Fruit fly (Drosophila melanogaster) whole organism, embryonic: ENCODE data around the gene CG43339.

Source experiments
- CG11504 ChIP-seq: fragments of 200-800 bp; sonication (Bioruptor generic); optimal IDR thresholded peaks from 3 replicates; lab custom pipeline; 2019; ENCODE audit warnings: missing biosample characterization, mild to moderate bottlenecking, missing genetic modification characterization, moderate library complexity
- CG13775 ChIP-seq: fragments of 200-800 bp; sonication (Bioruptor generic); optimal IDR thresholded peaks from 3 replicates; lab custom pipeline; 2017; ENCODE audit warnings: missing biosample characterization, mild to moderate bottlenecking, missing genetic modification characterization
- CG1792 ChIP-seq: fragments of 200-800 bp; sonication (Bioruptor generic); optimal IDR thresholded peaks from 2 replicates; lab custom pipeline; 2016; ENCODE audit warnings: missing biosample characterization, missing genetic modification characterization
- CG18619 ChIP-seq: fragments of 200-800 bp; sonication (Bioruptor generic); optimal IDR thresholded peaks from 3 replicates; lab custom pipeline; 2017; ENCODE audit warnings: missing biosample characterization, mild to moderate bottlenecking, missing genetic modification characterization
- CG2129 ChIP-seq: fragments of 200-800 bp; sonication (Bioruptor generic); IDR thresholded peaks from 2 replicates; pipeline ENCODE4 v1.3.6; 2022; ENCODE audit warnings: missing biosample characterization, missing genetic modification characterization; ENCODE audit not compliant: partially characterized antibody
- CG2889 ChIP-seq: fragments of 200-800 bp; sonication (Bioruptor generic); IDR thresholded peaks from 3 replicates; pipeline ENCODE4 v1.3.6; 2022; ENCODE audit warnings: missing biosample characterization, missing genetic modification characterization
- CG31441 ChIP-seq: fragments of 200-800 bp; sonication (Bioruptor generic); IDR thresholded peaks from 2 replicates; pipeline ENCODE4 v1.3.6; 2022; ENCODE audit warnings: missing biosample characterization, missing genetic modification characterization
- CG43689 ChIP-seq: fragments of 200-800 bp; sonication (Bioruptor generic); IDR thresholded peaks from 2 replicates; pipeline ENCODE4 v1.3.6; 2022; ENCODE audit warnings: missing biosample characterization, missing genetic modification characterization
- CG4424 ChIP-seq: fragments of 200-800 bp; sonication (Bioruptor generic); optimal IDR thresholded peaks from 3 replicates; lab custom pipeline; 2016; ENCODE audit warnings: missing biosample characterization, missing genetic modification characterization
- CG6791 ChIP-seq: fragments of 200-800 bp; sonication (Bioruptor generic); IDR thresholded peaks from 3 replicates; pipeline ENCODE4 v1.3.6; 2022; ENCODE audit warnings: missing biosample characterization, missing genetic modification characterization; ENCODE audit not compliant: partially characterized antibody
- CG8765 ChIP-seq: fragments of 200-800 bp; sonication (Bioruptor generic); IDR thresholded peaks from 2 replicates; pipeline ENCODE4 v1.3.6; 2022; ENCODE audit warnings: missing biosample characterization, missing genetic modification characterization
- CG8944 ChIP-seq: fragments of 200-800 bp; sonication (Bioruptor generic); optimal IDR thresholded peaks from 3 replicates; lab custom pipeline; 2016; ENCODE audit warnings: missing biosample characterization, missing genetic modification characterization
- CrebB ChIP-seq: fragments of 200-800 bp; sonication (Bioruptor generic); optimal IDR thresholded peaks from 3 replicates; lab custom pipeline; 2018; ENCODE audit warnings: missing biosample characterization, mild to moderate bottlenecking, missing genetic modification characterization
- Dek ChIP-seq: fragments of 200-800 bp; sonication (Bioruptor generic); optimal IDR thresholded peaks from 3 replicates; lab custom pipeline; 2019; ENCODE audit warnings: missing biosample characterization, mild to moderate bottlenecking, missing genetic modification characterization, moderate library complexity
- Eip74EF ChIP-seq, 2 experiments: fragments of 200-800 bp in 1 of 2; fragments of >200 bp in 1 of 2; sonication (Bioruptor generic) in 1 of 2; optimal IDR thresholded peaks; 2 replicates each; lab custom pipeline; 2017 to 2019; ENCODE audit warnings: missing biosample characterization in 2 of 2, missing genetic modification characterization in 2 of 2, mild to moderate bottlenecking in 1 of 2, moderate library complexity in 1 of 2
- Ets97D ChIP-seq: fragments of 200-800 bp; sonication (Bioruptor generic); optimal IDR thresholded peaks from 3 replicates; lab custom pipeline; 2016; ENCODE audit warnings: missing biosample characterization, missing genetic modification characterization
- Lim3 ChIP-seq: fragments of 200-800 bp; sonication (Bioruptor generic); IDR thresholded peaks from 2 replicates; pipeline ENCODE4 v1.3.6; 2022; ENCODE audit warnings: missing biosample characterization, missing genetic modification characterization
- Lpt ChIP-seq: fragments of >200 bp; optimal IDR thresholded peaks from 2 replicates; lab custom pipeline; 2018; ENCODE audit warnings: missing biosample characterization, missing genetic modification characterization
- Max ChIP-seq: fragments of 200-800 bp; sonication (Bioruptor generic); optimal IDR thresholded peaks from 2 replicates; lab custom pipeline; 2016; ENCODE audit warnings: missing biosample characterization, mild to moderate bottlenecking, missing genetic modification characterization
- Mes4 ChIP-seq: fragments of 200-800 bp; sonication (Bioruptor generic); optimal IDR thresholded peaks from 2 replicates; lab custom pipeline; 2016; ENCODE audit warnings: missing biosample characterization, missing genetic modification characterization
- NFAT ChIP-seq: fragments of 200-800 bp; sonication (Bioruptor generic); IDR thresholded peaks from 2 replicates; pipeline ENCODE4 v1.3.6; 2022; ENCODE audit warnings: missing biosample characterization, missing genetic modification characterization
- Scr ChIP-seq: fragments of 200-800 bp; sonication (Bioruptor generic); IDR thresholded peaks from 2 replicates; pipeline ENCODE4 v1.3.6; 2022; ENCODE audit warnings: missing biosample characterization, missing genetic modification characterization; ENCODE audit not compliant: partially characterized antibody
- Taf1 ChIP-seq: fragments of 200-800 bp; sonication (Bioruptor generic); IDR thresholded peaks from 2 replicates; pipeline ENCODE4 v1.3.6; 2022; ENCODE audit warnings: missing biosample characterization, missing genetic modification characterization
- Xbp1 ChIP-seq: fragments of 200-800 bp; sonication (Bioruptor generic); optimal IDR thresholded peaks from 3 replicates; lab custom pipeline; 2016; ENCODE audit warnings: missing biosample characterization, mild to moderate bottlenecking, missing genetic modification characterization
- ab ChIP-seq: fragments of 200-800 bp; sonication (Bioruptor generic); optimal IDR thresholded peaks from 2 replicates; lab custom pipeline; 2016; ENCODE audit warnings: missing biosample characterization, missing genetic modification characterization
- ap ChIP-seq: fragments of 200-800 bp; sonication (Bioruptor generic); IDR thresholded peaks from 2 replicates; pipeline ENCODE4 v1.3.6; 2022; ENCODE audit warnings: missing biosample characterization, missing genetic modification characterization
- cg ChIP-seq: fragments of 200-800 bp; sonication (Bioruptor generic); optimal IDR thresholded peaks from 3 replicates; lab custom pipeline; 2019; ENCODE audit warnings: missing biosample characterization, mild to moderate bottlenecking, missing genetic modification characterization, moderate library complexity
- dimm ChIP-seq: fragments of 200-800 bp; sonication (Bioruptor generic); IDR thresholded peaks from 2 replicates; pipeline ENCODE4 v1.3.6; 2022; ENCODE audit warnings: missing biosample characterization, missing genetic modification characterization
- dmrt11E ChIP-seq: fragments of 200-800 bp; sonication (Bioruptor generic); optimal IDR thresholded peaks from 3 replicates; lab custom pipeline; 2018; ENCODE audit warnings: missing biosample characterization, mild to moderate bottlenecking, missing genetic modification characterization, moderate library complexity
- emc ChIP-seq: fragments of 200-800 bp; sonication (Bioruptor generic); optimal IDR thresholded peaks from 2 replicates; lab custom pipeline; 2016; ENCODE audit warnings: missing biosample characterization, missing genetic modification characterization
- ewg ChIP-seq: fragments of 200-800 bp; sonication (Bioruptor generic); optimal IDR thresholded peaks from 3 replicates; lab custom pipeline; 2017; ENCODE audit warnings: mild to moderate bottlenecking, missing biosample characterization, missing genetic modification reagents, missing genetic modification characterization
- fd96Cb ChIP-seq: fragments of 200-800 bp; sonication (Bioruptor generic); optimal IDR thresholded peaks from 2 replicates; lab custom pipeline; 2018; ENCODE audit warnings: missing biosample characterization, mild to moderate bottlenecking, missing genetic modification characterization, moderate library complexity
- gcm2 ChIP-seq: fragments of 200-800 bp; sonication (Bioruptor generic); optimal IDR thresholded peaks from 2 replicates; lab custom pipeline; 2016; ENCODE audit warnings: missing biosample characterization, missing genetic modification characterization
- gsb ChIP-seq: fragments of 200-800 bp; sonication (Bioruptor generic); IDR thresholded peaks from 2 replicates; pipeline ENCODE4 v1.3.6; 2022; ENCODE audit warnings: missing biosample characterization, missing genetic modification characterization
- gt ChIP-seq: fragments of 200-800 bp; sonication (Bioruptor generic); IDR thresholded peaks from 2 replicates; pipeline ENCODE4 v1.3.6; 2022; ENCODE audit warnings: missing biosample characterization, missing genetic modification characterization
- hb ChIP-seq: fragments of 200-800 bp; sonication (Bioruptor generic); IDR thresholded peaks from 3 replicates; pipeline ENCODE4 v1.3.6; 2022; ENCODE audit warnings: missing biosample characterization, missing genetic modification characterization; ENCODE audit not compliant: partially characterized antibody
- her ChIP-seq: fragments of 200-800 bp; sonication (Bioruptor generic); optimal IDR thresholded peaks from 2 replicates; lab custom pipeline; 2016; ENCODE audit warnings: missing biosample characterization, missing genetic modification characterization
- hth ChIP-seq: fragments of >200 bp; optimal IDR thresholded peaks from 2 replicates; lab custom pipeline; 2017; ENCODE audit warnings: inconsistent platforms
- kah ChIP-seq: fragments of 200-800 bp; sonication (Bioruptor generic); optimal IDR thresholded peaks from 2 replicates; lab custom pipeline; 2018; ENCODE audit warnings: missing biosample characterization, mild to moderate bottlenecking, missing genetic modification characterization
- kni ChIP-seq: fragments of 200-800 bp; sonication (Bioruptor generic); optimal IDR thresholded peaks from 3 replicates; lab custom pipeline; 2017; ENCODE audit warnings: mild to moderate bottlenecking, missing biosample characterization, missing genetic modification reagents, missing genetic modification characterization
- mld ChIP-seq: fragments of 200-800 bp; sonication (Bioruptor generic); IDR thresholded peaks from 3 replicates; pipeline ENCODE4 v1.3.6; 2022; ENCODE audit warnings: missing biosample characterization, missing genetic modification characterization; ENCODE audit not compliant: partially characterized antibody
- ranshi ChIP-seq: fragments of 200-800 bp; sonication (Bioruptor generic); IDR thresholded peaks from 2 replicates; pipeline ENCODE4 v1.3.6; 2022; ENCODE audit warnings: missing biosample characterization, missing genetic modification characterization
- repo ChIP-seq: fragments of 200-800 bp; sonication (Bioruptor generic); optimal IDR thresholded peaks from 2 replicates; lab custom pipeline; 2016; ENCODE audit warnings: missing biosample characterization, missing genetic modification characterization
- ro ChIP-seq: fragments of 200-800 bp; sonication (Bioruptor generic); IDR thresholded peaks from 2 replicates; pipeline ENCODE4 v1.3.6; 2022; ENCODE audit warnings: missing biosample characterization, missing genetic modification characterization
- sens ChIP-seq: fragments of 200-800 bp; sonication (Bioruptor generic); peaks from one replicate; lab custom pipeline; 2016; ENCODE audit warnings: missing biosample characterization, missing genetic modification characterization
- sr ChIP-seq: fragments of 200-800 bp; sonication (Bioruptor generic); IDR thresholded peaks from 3 replicates; pipeline ENCODE4 v1.3.6; 2022; ENCODE audit warnings: missing biosample characterization, missing genetic modification characterization
- stc ChIP-seq: fragments of 200-800 bp; sonication (Bioruptor generic); IDR thresholded peaks from 2 replicates; pipeline ENCODE4 v1.3.6; 2022; ENCODE audit warnings: missing biosample characterization, missing genetic modification characterization
- ttk ChIP-seq: fragments of 200-800 bp; sonication (Bioruptor generic); IDR thresholded peaks from 2 replicates; pipeline ENCODE4 v2.1.2; 2022; ENCODE audit warnings: missing biosample characterization, missing genetic modification characterization
- tx ChIP-seq: fragments of 200-800 bp; sonication (Bioruptor generic); optimal IDR thresholded peaks from 2 replicates; lab custom pipeline; 2016; ENCODE audit warnings: missing biosample characterization, missing genetic modification characterization
- vnd ChIP-seq: fragments of 200-800 bp; sonication (Bioruptor generic); IDR thresholded peaks from 3 replicates; pipeline ENCODE4 v1.3.6; 2022; ENCODE audit warnings: missing biosample characterization, missing genetic modification characterization; ENCODE audit not compliant: partially characterized antibody

Gene CG43339

dm6 chr2L:18626987-18627386 lies 46.1 kb downstream of the CG43339 start (continued):
- TF ChIP-seq Ets97D (GFP tag; lab: Kevin White, UChicago) (peak; percentile 51), Scr (GFP tag; lab: Robert Waterston, UW) (no peak), emc (GFP tag; lab: Kevin White, UChicago) (peak; percentile 49), Taf1 (GFP tag; lab: Robert Waterston, UW) (0 out of 2 replicates have a peak, but pooled peaks have one; percentile 9), fd96Cb (tag; lab: Kevin White, UChicago) (peak; percentile 36), ewg (GFP tag; lab: Kevin White, UChicago) (peak; percentile 70), NFAT (peak; percentile 27; the same call in 1 of the 2 replicates), CG11504 (tag; lab: Kevin White, UChicago) (peak; percentile 77), CG8765 (GFP tag; lab: Robert Waterston, UW) (no peak), hb (no peak), CrebB (peak; percentile 88), mld (GFP tag; lab: Robert Waterston, UW) (no peak), Xbp1 (GFP tag; lab: Kevin White, UChicago) (no peak), Mes4 (GFP tag; lab: Kevin White, UChicago) (peak; percentile 91), hth (lab: Kevin White, UChicago) (no peak), Lpt (no peak), CG4424 (GFP tag; lab: Kevin White, UChicago) (peak; percentile 58), kni (GFP tag; lab: Kevin White, UChicago) (peak; percentile 38), ap (GFP tag; lab: Robert Waterston, UW) (peak; percentile 51; the same call in 1 of the 2 replicates), gsb (GFP tag; lab: Robert Waterston, UW) (peak; percentile 51), Eip74EF (GFP tag; optimal IDR thresholded peaks at IDR 0.05; lab: Kevin White, UChicago) (peak in 1 of 2 experiments; percentile 92), repo (peak; percentile 76), her (GFP tag; lab: Kevin White, UChicago) (peak; percentile 80), CG6791 (no peak), tx (peak; percentile 32), kah (peak; percentile 56), Dek (peak; percentile 82), CG1792 (GFP tag; lab: Kevin White, UChicago) (peak; percentile 94), CG8944 (GFP tag; lab: Kevin White, UChicago) (peak; percentile 84), CG43689 (GFP tag; lab: Robert Waterston, UW) (peak; percentile 57; the same call in 1 of the 2 replicates), CG2129 (GFP tag; lab: Robert Waterston, UW) (no peak), dmrt11E (tag; lab: Kevin White, UChicago) (peak; percentile 65), Max (GFP tag; lab: Kevin White, UChicago) (peak; percentile 79), CG31441 (GFP tag; lab: Robert Waterston, UW) (peak; percentile 59; the same call in 1 of the 2 replicates), gcm2 (GFP tag; lab: Kevin White, UChicago) (peak; percentile 10), sr (GFP tag; lab: Robert Waterston, UW) (0 out of 3 replicates have a peak, but pooled peaks have one; percentile 44), dimm (GFP tag; lab: Robert Waterston, UW) (no peak), cg (GFP tag; lab: Kevin White, UChicago) (no peak), ab (GFP tag; lab: Kevin White, UChicago) (no peak), gt (GFP tag; lab: Robert Waterston, UW) (no peak), CG2889 (GFP tag; lab: Robert Waterston, UW) (no peak), vnd (no peak), Lim3 (GFP tag; lab: Robert Waterston, UW) (no peak), CG13775 (GFP tag; lab: Kevin White, UChicago) (peak; percentile 49), CG18619 (GFP tag; lab: Kevin White, UChicago) (peak; percentile 86), sens (GFP tag; lab: Kevin White, UChicago) (peak; percentile 99), ttk (GFP tag; lab: Robert Waterston, UW) (peak; percentile 25; the same call in 1 of the 2 replicates), ro (GFP tag; lab: Robert Waterston, UW) (no peak), ranshi (GFP tag; lab: Robert Waterston, UW) (peak; percentile 78; the same call in 1 of the 2 replicates), stc (GFP tag; lab: Robert Waterston, UW) (peak; percentile 52; the same call in 1 of the 2 replicates)
- TF ChIP-seq, all 482 proteins: peak for 365
